Worm (Caenorhabditis elegans) whole organism, L3 larva: Measurements from ENCODE around the gene ubc-17.
A peak's percentile ranks its signal among the peaks of the same experiment; 100 is the strongest.

ENCODE experiments used
- R02D3.7 ChIP-seq: fragments of 150-350 bp; optimal IDR thresholded peaks from 2 replicates; lab custom pipeline; 2014; ENCODE audit warnings: missing biosample characterization, missing genetic modification characterization
- ZK546.5 ChIP-seq: sonication (generic microtip); optimal IDR thresholded peaks from 2 replicates; lab custom pipeline; 2017; ENCODE audit warnings: missing biosample characterization, missing genetic modification characterization
- ama-1 ChIP-seq: fragments of 150-350 bp; optimal IDR thresholded peaks from 2 replicates; lab custom pipeline; 2018
- ceh-28 ChIP-seq: fragments of 150-350 bp; optimal IDR thresholded peaks from 2 replicates; lab custom pipeline; 2014; ENCODE audit warnings: missing biosample characterization, missing genetic modification reagents, missing genetic modification characterization
- ceh-82 ChIP-seq: fragments of 150-350 bp; optimal IDR thresholded peaks from 2 replicates; lab custom pipeline; 2014; ENCODE audit warnings: missing biosample characterization, missing genetic modification characterization
- daf-12 ChIP-seq: fragments of 150-350 bp; optimal IDR thresholded peaks from 2 replicates; lab custom pipeline; 2014; ENCODE audit warnings: missing biosample characterization, missing genetic modification reagents, missing genetic modification characterization
- egl-27 ChIP-seq: sonication (generic microtip); optimal IDR thresholded peaks from 4 replicates; lab custom pipeline; 2017; ENCODE audit warnings: missing biosample characterization, missing genetic modification reagents, missing genetic modification characterization
- egl-5 ChIP-seq: fragments of 150-350 bp; optimal IDR thresholded peaks from 2 replicates; lab custom pipeline; 2017; ENCODE audit warnings: missing biosample characterization, missing genetic modification reagents, missing genetic modification characterization, inconsistent platforms
- elt-2 ChIP-seq: sonication (generic microtip); optimal IDR thresholded peaks from 2 replicates; lab custom pipeline; 2016; ENCODE audit warnings: missing genetic modification reagents, mild to moderate bottlenecking, missing genetic modification characterization, missing compliant biosample characterization
- elt-3 ChIP-seq, 3 experiments: fragments of 150-350 bp in 1 of 3; sonication (generic microtip) in 2 of 3; optimal IDR thresholded peaks; 2 replicates in 2 of 3; 4 replicates in 1 of 3; lab custom pipeline; 2014 to 2017; ENCODE audit warnings: missing biosample characterization in 3 of 3, missing genetic modification characterization in 3 of 3
- eor-1 ChIP-seq, 2 experiments: fragments of 150-350 bp; optimal IDR thresholded peaks; 2 replicates each; lab custom pipeline; 2014 to 2018; ENCODE audit warnings: missing biosample characterization in 2 of 2, missing genetic modification characterization in 2 of 2
- fkh-10 ChIP-seq: sonication (generic microtip); optimal IDR thresholded peaks from 2 replicates; lab custom pipeline; 2017; ENCODE audit warnings: missing biosample characterization, missing genetic modification reagents, missing genetic modification characterization
- fos-1 ChIP-seq: fragments of 150-350 bp; optimal IDR thresholded peaks from 2 replicates; lab custom pipeline; 2014; ENCODE audit warnings: missing biosample characterization, missing genetic modification characterization
- hmg-11 ChIP-seq: sonication (generic microtip); optimal IDR thresholded peaks from 2 replicates; lab custom pipeline; 2016; ENCODE audit warnings: missing genetic modification characterization, missing compliant biosample characterization
- jun-1 ChIP-seq: fragments of 150-350 bp; optimal IDR thresholded peaks from 2 replicates; lab custom pipeline; 2014; ENCODE audit warnings: missing biosample characterization, missing genetic modification reagents, missing genetic modification characterization
- lin-15B ChIP-seq: fragments of 150-350 bp; optimal IDR thresholded peaks from 2 replicates; lab custom pipeline; 2014; ENCODE audit warnings: missing biosample characterization, missing genetic modification characterization
- lsy-12 ChIP-seq: sonication (generic microtip); optimal IDR thresholded peaks from 2 replicates; lab custom pipeline; 2016; ENCODE audit warnings: mild to moderate bottlenecking, missing genetic modification characterization, missing compliant biosample characterization
- mdl-1 ChIP-seq: fragments of 150-350 bp; optimal IDR thresholded peaks from 2 replicates; lab custom pipeline; 2014; ENCODE audit warnings: missing biosample characterization, missing genetic modification characterization
- mml-1 ChIP-seq: fragments of 150-350 bp; sonication (generic microtip); optimal IDR thresholded peaks from 3 replicates; lab custom pipeline; 2014; ENCODE audit warnings: missing biosample characterization, missing genetic modification characterization
- nfya-1 ChIP-seq: sonication (generic microtip); optimal IDR thresholded peaks from 2 replicates; lab custom pipeline; 2017; ENCODE audit warnings: missing genetic modification characterization, mild to moderate bottlenecking, missing compliant biosample characterization, antibody characterized with exemption, moderate library complexity; ENCODE audit not compliant: insufficient read depth
- nhr-11 ChIP-seq: fragments of 150-350 bp; optimal IDR thresholded peaks from 2 replicates; lab custom pipeline; 2014; ENCODE audit warnings: missing biosample characterization, missing genetic modification characterization
- nhr-12 ChIP-seq: fragments of 150-350 bp; optimal IDR thresholded peaks from 2 replicates; lab custom pipeline; 2014; ENCODE audit warnings: missing biosample characterization, missing genetic modification characterization
- nhr-23 ChIP-seq: fragments of 150-350 bp; optimal IDR thresholded peaks from 2 replicates; lab custom pipeline; 2014; ENCODE audit warnings: missing biosample characterization, missing genetic modification reagents, missing genetic modification characterization
- nhr-237 ChIP-seq: fragments of 150-350 bp; optimal IDR thresholded peaks from 2 replicates; lab custom pipeline; 2014; ENCODE audit warnings: missing biosample characterization, missing genetic modification characterization
- nhr-25 ChIP-seq: sonication (generic microtip); optimal IDR thresholded peaks from 2 replicates; lab custom pipeline; 2017; ENCODE audit warnings: missing biosample characterization, missing genetic modification characterization
- nhr-28 ChIP-seq: fragments of 150-350 bp; optimal IDR thresholded peaks from 2 replicates; lab custom pipeline; 2014; ENCODE audit warnings: missing biosample characterization, missing genetic modification characterization
- nhr-43 ChIP-seq: sonication (generic microtip); optimal IDR thresholded peaks from 2 replicates; lab custom pipeline; 2016; ENCODE audit warnings: mild to moderate bottlenecking, missing genetic modification characterization, missing compliant biosample characterization; ENCODE audit not compliant: poor library complexity, severe bottlenecking
- nhr-67 ChIP-seq: fragments of 150-350 bp; optimal IDR thresholded peaks from 2 replicates; lab custom pipeline; 2014; ENCODE audit warnings: missing biosample characterization, missing genetic modification characterization
- pha-4 ChIP-seq: fragments of 150-350 bp; optimal IDR thresholded peaks from 2 replicates; lab custom pipeline; 2014; ENCODE audit warnings: missing biosample characterization, missing genetic modification reagents, missing genetic modification characterization
- pqm-1 ChIP-seq: fragments of 150-350 bp; optimal IDR thresholded peaks from 2 replicates; lab custom pipeline; 2017; ENCODE audit warnings: missing biosample characterization, missing genetic modification characterization, inconsistent platforms
- sea-2 ChIP-seq: fragments of 150-350 bp; sonication (generic microtip); optimal IDR thresholded peaks from 4 replicates; lab custom pipeline; 2014; ENCODE audit warnings: missing biosample characterization, missing genetic modification reagents, missing genetic modification characterization
- skn-1 ChIP-seq: fragments of 150-350 bp; optimal IDR thresholded peaks from 2 replicates; lab custom pipeline; 2014; ENCODE audit warnings: missing biosample characterization, missing genetic modification characterization
- snpc-4 ChIP-seq: fragments of 150-350 bp; optimal IDR thresholded peaks from 2 replicates; lab custom pipeline; 2014; ENCODE audit warnings: missing biosample characterization, missing genetic modification characterization
- tbx-2 ChIP-seq: sonication (generic microtip); optimal IDR thresholded peaks from 2 replicates; lab custom pipeline; 2016; ENCODE audit warnings: mild to moderate bottlenecking, missing genetic modification characterization, missing compliant biosample characterization
- unc-62 ChIP-seq: fragments of 150-350 bp; sonication (generic microtip); optimal IDR thresholded peaks from 4 replicates; lab custom pipeline; 2014; ENCODE audit warnings: missing biosample characterization, missing genetic modification reagents, missing genetic modification characterization
- zag-1 ChIP-seq: fragments of 150-350 bp; optimal IDR thresholded peaks from 2 replicates; lab custom pipeline; 2014; ENCODE audit warnings: missing biosample characterization, missing genetic modification characterization
- ztf-11 ChIP-seq: fragments of 150-350 bp; optimal IDR thresholded peaks from 2 replicates; lab custom pipeline; 2014; ENCODE audit warnings: missing biosample characterization, missing genetic modification characterization
- ztf-4 ChIP-seq: fragments of 150-350 bp; optimal IDR thresholded peaks from 2 replicates; lab custom pipeline; 2014; ENCODE audit warnings: missing biosample characterization, missing genetic modification characterization

ubc-17 gene

ce11 chrX:7040760-7041159 lies 9.6 kb upstream of the ubc-17 start:
- TF ChIP-seq jun-1 (tag; lab: Kevin White, UChicago) (no peak), fkh-10 (GFP tag; lab: Kevin White, UChicago) (peak; percentile 77), hmg-11 (tag; lab: Kevin White, UChicago) (no peak)

DNA sequence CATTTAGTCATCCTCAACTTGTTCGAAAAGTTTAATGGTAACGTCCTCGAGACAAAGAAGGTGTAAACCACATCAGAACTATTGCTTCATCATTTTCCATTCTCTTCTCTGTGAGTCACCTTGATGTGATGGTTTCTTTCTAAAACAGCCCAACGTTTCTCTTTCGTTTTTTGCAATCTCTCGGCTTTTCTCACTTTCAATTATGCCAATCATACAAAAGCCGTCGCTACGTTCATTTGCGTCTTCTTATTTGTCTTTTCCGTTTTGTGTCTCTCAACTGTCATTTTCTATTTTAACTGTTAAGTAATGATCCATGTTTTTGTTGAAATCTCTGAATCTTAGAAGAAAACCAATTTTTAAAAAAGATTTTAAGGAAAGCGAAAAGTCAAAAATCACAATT lies 7.0 kb downstream of the ubc-17 start, which contains the start of gene B0403.5:
TSS of gene B0403.5 (plus strand) at position 368 of the 400 bp plus-strand sequence.
- TF ChIP-seq nhr-25: peak; percentile 23
- no peak for TF ChIP-seq tbx-2 (tag; lab: Kevin White, UChicago)

DNA sequence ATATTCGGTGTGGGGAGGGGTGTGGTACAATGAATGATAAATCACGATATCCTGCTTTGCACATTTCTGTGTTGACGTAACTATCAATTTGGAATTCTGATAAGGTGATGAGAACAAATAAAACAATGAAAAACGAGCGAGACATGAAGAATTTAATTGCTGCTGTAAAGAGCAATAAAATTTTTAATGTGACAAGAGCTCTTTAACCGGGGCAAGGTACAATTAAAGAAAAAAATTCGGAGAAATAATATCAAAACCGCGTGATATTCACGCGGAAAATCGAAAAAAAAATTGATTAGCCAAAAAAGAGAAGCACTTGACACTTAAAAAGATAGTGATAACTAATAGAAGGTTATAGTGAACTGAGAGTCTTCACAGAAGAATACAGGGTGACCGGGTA lies 10.9 kb downstream of the ubc-17 start:
- TF ChIP-seq pqm-1: peak; percentile 39
- no peak for TF ChIP-seq nhr-11 (tag; lab: Kevin White, UChicago)
- TF ChIP-seq nhr-12 (tag; lab: Kevin White, UChicago): no peak
- peak; percentile 74 for TF ChIP-seq elt-2

DNA sequence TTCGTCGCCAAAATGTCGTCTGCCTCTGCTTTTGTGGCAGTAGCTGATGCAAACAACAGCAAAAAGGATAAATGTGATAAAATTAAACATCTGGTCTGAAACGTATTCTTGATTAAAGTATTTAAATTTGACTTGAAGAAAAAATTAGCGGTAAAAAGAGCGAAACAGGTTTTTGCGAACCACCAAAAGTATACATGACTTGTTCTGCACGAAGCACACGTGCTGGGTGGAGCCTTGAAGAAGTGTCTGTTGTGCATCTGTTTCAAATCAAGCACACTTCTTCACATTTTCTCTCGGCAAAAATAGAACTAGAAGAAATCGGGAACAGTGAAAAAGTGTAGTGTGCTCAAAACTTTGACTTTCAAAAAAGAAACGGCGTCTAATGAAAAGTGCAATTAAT lies 12.8 kb downstream of the ubc-17 start, which contains the start of gene B0403.3:
TSS of gene B0403.3 (minus strand) at position 101 of the 400 bp plus-strand sequence.
- TF ChIP-seq eor-1 (tag; optimal IDR thresholded peaks at IDR 0.05; lab: Kevin White, UChicago): no peak
- no peak for TF ChIP-seq fkh-10 (GFP tag; lab: Kevin White, UChicago)
- TF ChIP-seq ZK546.5: no peak
- no peak for TF ChIP-seq nhr-25
- no peak for TF ChIP-seq nhr-67 (tag; lab: Kevin White, UChicago)
- no peak for TF ChIP-seq ceh-82 (tag; lab: Kevin White, UChicago)
- no peak for TF ChIP-seq skn-1
- no peak for TF ChIP-seq nfya-1
- TF ChIP-seq lin-15B (tag; lab: Kevin White, UChicago): no peak
- TF ChIP-seq pqm-1: no peak
- TF ChIP-seq, all 47 proteins: peak for 0

ce11 chrX:7066003-7066402 lies 15.6 kb downstream of the ubc-17 start:
- TF ChIP-seq ceh-28 (peak; percentile 32), R02D3.7 (tag; lab: Kevin White, UChicago) (no peak)

DNA sequence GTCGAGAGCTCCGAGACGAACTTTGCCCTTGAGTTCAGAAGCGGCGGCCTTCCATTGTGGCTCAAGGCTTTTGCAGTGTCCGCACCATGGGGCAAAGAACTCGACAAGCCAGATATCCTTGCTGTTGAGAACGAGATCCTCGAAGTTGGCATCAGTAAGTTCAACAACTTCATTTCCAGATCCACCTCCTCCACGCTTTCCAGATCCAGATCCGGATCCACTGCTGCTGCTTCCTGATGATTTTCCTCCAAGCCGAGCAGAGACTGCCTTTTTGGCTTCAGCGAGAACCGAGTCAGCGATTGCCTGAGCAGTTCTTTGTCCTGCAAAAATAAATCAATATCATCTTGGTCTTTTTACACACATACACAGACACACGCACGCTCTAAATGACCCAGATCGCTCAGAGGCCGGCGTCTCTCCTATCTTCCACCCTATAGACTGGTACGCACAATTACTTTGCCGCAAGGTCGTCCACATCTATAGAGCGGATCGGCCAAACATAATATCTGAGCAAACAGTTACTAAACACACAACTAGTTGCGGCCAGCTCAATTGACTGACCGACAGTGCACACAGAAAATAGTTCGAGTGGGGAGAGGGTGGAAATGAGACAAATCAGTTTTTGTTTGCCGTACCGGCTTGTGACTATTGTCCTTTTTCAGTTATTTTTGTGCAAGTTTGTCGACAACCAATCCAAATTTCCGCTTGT lies 17.0 kb downstream of the ubc-17 start:
- TF ChIP-seq nfya-1: no peak
- TF ChIP-seq ceh-28: peak; percentile 4
- no peak for TF ChIP-seq snpc-4
- peak; percentile 13 for TF ChIP-seq nhr-23 (tag; lab: Kevin White, UChicago)
- TF ChIP-seq pha-4 (tag; lab: Kevin White, UChicago): peak; percentile 91
- peak; percentile 5 for TF ChIP-seq ama-1 (lab: Kevin White, UChicago)

ce11 chrX:7068400-7068799 lies 18.0 kb downstream of the ubc-17 start, which contains the start of gene pdi-6:
Gene pdi-6, minus strand, starts transcription at chrX:7068563.
- peak; percentile 77 for TF ChIP-seq pqm-1
- TF ChIP-seq nfya-1: peak; percentile 100
- no peak for TF ChIP-seq ZK546.5
- no peak for TF ChIP-seq fkh-10 (GFP tag; lab: Kevin White, UChicago)
- no peak for TF ChIP-seq sea-2
- TF ChIP-seq nhr-237 (tag; lab: Kevin White, UChicago): no peak
- TF ChIP-seq mdl-1 (tag; lab: Kevin White, UChicago): peak; percentile 17
- peak; percentile 87 for TF ChIP-seq jun-1 (tag; lab: Kevin White, UChicago)
- no peak for TF ChIP-seq hmg-11 (tag; lab: Kevin White, UChicago)
- TF ChIP-seq nhr-12 (tag; lab: Kevin White, UChicago): no peak
- peak; percentile 3 for TF ChIP-seq ztf-4
- TF ChIP-seq elt-3 (tag; optimal IDR thresholded peaks at IDR 0.05; lab: Kevin White, UChicago): peak in 1 of 3 experiments; percentile 71
- TF ChIP-seq fos-1 (tag; lab: Kevin White, UChicago): no peak
- peak; percentile 90 for TF ChIP-seq pha-4 (tag; lab: Kevin White, UChicago)
- TF ChIP-seq zag-1 (tag; lab: Kevin White, UChicago): no peak
- no peak for TF ChIP-seq egl-27 (tag; lab: Kevin White, UChicago)
- peak; percentile 82 for TF ChIP-seq nhr-43 (tag; lab: Kevin White, UChicago)
- TF ChIP-seq tbx-2 (tag; lab: Kevin White, UChicago): peak; percentile 75
- TF ChIP-seq egl-5 (tag; lab: Kevin White, UChicago): peak; percentile 8
- no peak for TF ChIP-seq nhr-28 (tag; lab: Kevin White, UChicago)
- peak; percentile 95 for TF ChIP-seq nhr-23 (tag; lab: Kevin White, UChicago)
- no peak for TF ChIP-seq ztf-11
- TF ChIP-seq ceh-82 (tag; lab: Kevin White, UChicago): no peak
- TF ChIP-seq lsy-12 (tag; lab: Kevin White, UChicago): peak; percentile 89
- no peak for TF ChIP-seq daf-12 (tag; lab: Kevin White, UChicago)
- TF ChIP-seq ama-1 (lab: Kevin White, UChicago): no peak
- no peak for TF ChIP-seq mml-1 (tag; lab: Kevin White, UChicago)
- TF ChIP-seq R02D3.7 (tag; lab: Kevin White, UChicago): peak; percentile 77
- TF ChIP-seq unc-62 (GFP tag; lab: Kevin White, UChicago): peak; percentile 25
- TF ChIP-seq eor-1 (tag; optimal IDR thresholded peaks at IDR 0.05; lab: Kevin White, UChicago): peak in 1 of 2 experiments; percentile 31
- TF ChIP-seq nhr-67 (tag; lab: Kevin White, UChicago): no peak
- TF ChIP-seq elt-2: peak; percentile 86
